Fruit fly (Drosophila melanogaster) S2 (cell line): ENCODE results near the gene sl.

Source experiments
- CG8478 ChIP-seq: fragments of >200 bp; optimal IDR thresholded peaks from 2 replicates; lab custom pipeline; 2018
- CTCF ChIP-seq, 2 experiments: fragments of >200 bp; optimal IDR thresholded peaks; 2 replicates each; lab custom pipeline; 2018

DNA sequence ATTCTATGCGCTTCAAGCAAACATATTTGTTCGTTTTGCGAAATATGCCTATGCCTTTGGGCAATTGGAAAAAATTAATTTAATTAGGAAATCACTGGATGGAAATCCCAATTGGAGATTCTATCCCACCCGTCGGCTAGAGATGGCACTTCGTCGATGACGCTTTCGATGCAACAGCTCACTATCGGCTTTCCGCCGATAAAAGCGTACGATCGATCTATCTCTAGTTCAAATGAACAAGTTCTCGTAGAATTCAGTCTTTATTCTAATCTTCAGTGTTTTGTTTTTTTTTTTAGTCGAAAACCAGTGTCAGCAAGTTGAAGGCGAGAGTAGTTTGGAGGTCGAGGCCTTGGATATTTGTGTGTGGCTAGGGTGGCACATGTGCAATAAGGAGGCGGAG, 27.1 kb upstream of the sl start, which contains the start of the genes CG9917 and CG32579:
- no peak for TF ChIP-seq CG8478 (lab: Kevin White, UChicago)
- no peak for TF ChIP-seq CTCF (optimal IDR thresholded peaks at IDR 0.05; lab: Kevin White, UChicago)
